Worm (Caenorhabditis elegans): ENCODE measurements around the gene F07C3.16.

The F07C3.16 gene

DNA sequence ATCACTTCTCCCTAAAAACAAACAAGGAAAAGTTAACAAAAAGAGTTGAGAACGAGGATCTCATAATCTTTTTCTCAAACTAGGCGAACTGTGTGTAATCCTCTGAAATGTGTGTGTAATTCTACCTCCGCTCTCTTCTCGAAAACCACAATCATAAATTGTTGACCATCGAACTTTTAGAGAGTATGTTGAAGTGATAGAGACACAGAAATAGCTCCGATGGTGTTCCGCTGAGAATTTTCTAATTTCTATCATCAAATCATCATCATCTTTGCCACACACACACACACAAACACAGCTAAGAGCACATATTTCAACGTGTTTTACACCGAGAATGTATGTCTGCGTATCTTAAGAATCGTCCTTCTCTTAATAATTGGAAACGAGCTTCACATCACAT is 38.2 kb upstream of the F07C3.16 start:
- TF ChIP-seq lin-32 (GFP tag; optimal IDR thresholded peaks at IDR 0.05) (no peak), blmp-1 (tag; optimal IDR thresholded peaks at IDR 0.05) (no peak), elt-3 (tag; optimal IDR thresholded peaks at IDR 0.05) (no peak), pha-4 (tag; optimal IDR thresholded peaks at IDR 0.05) (peak; percentile 12), unc-120 (tag; optimal IDR thresholded peaks at IDR 0.05; ENCODE audit: poor library complexity, severe bottlenecking) (peak; percentile 49), unc-62 (GFP tag; optimal IDR thresholded peaks at IDR 0.05) (peak; percentile 18), zip-8 (tag; optimal IDR thresholded peaks at IDR 0.05) (no peak), lsy-2 (tag; optimal IDR thresholded peaks at IDR 0.05) (no peak)

ce11 chrV:9293359-9293758 is 36.0 kb upstream of the F07C3.16 start:
- TF ChIP-seq sptf-1 (tag; optimal IDR thresholded peaks at IDR 0.05) (peak; percentile 61), bed-3 (GFP tag; optimal IDR thresholded peaks at IDR 0.05) (peak; percentile 6), mep-1 (tag; optimal IDR thresholded peaks at IDR 0.05) (no peak), tbx-8 (GFP tag; optimal IDR thresholded peaks at IDR 0.05) (no peak), nhr-12 (tag; optimal IDR thresholded peaks at IDR 0.05) (no peak), lin-32 (GFP tag; optimal IDR thresholded peaks at IDR 0.05) (no peak), nhr-2 (tag; optimal IDR thresholded peaks at IDR 0.05) (no peak), cnd-1 (tag; optimal IDR thresholded peaks at IDR 0.05) (peak; percentile 1), snpc-4 (tag; optimal IDR thresholded peaks at IDR 0.05) (no peak), zip-8 (tag; optimal IDR thresholded peaks at IDR 0.05) (no peak), hlh-1 (tag; optimal IDR thresholded peaks at IDR 0.05) (no peak), nhr-28 (tag; optimal IDR thresholded peaks at IDR 0.05) (no peak), unc-62 (GFP tag; optimal IDR thresholded peaks at IDR 0.05) (no peak), nhr-76 (tag; optimal IDR thresholded peaks at IDR 0.05) (no peak), M03D4.4 (tag; optimal IDR thresholded peaks at IDR 0.05) (peak; percentile 31), unc-120 (tag; optimal IDR thresholded peaks at IDR 0.05; ENCODE audit: poor library complexity, severe bottlenecking) (no peak), pha-4 (tag; optimal IDR thresholded peaks at IDR 0.05) (no peak), lsy-2 (tag; optimal IDR thresholded peaks at IDR 0.05) (no peak), flh-1 (GFP tag; optimal IDR thresholded peaks at IDR 0.05) (no peak), blmp-1 (tag; optimal IDR thresholded peaks at IDR 0.05) (no peak), ces-1 (GFP tag; optimal IDR thresholded peaks at IDR 0.05) (peak; percentile 59), nhr-237 (tag; optimal IDR thresholded peaks at IDR 0.05) (no peak), ceh-43 (GFP tag; optimal IDR thresholded peaks at IDR 0.05) (peak; percentile 24), lin-13 (tag; optimal IDR thresholded peaks at IDR 0.05) (no peak), mls-2 (tag; optimal IDR thresholded peaks at IDR 0.05) (peak; percentile 19), sem-2 (GFP tag; optimal IDR thresholded peaks at IDR 0.05) (no peak), ztf-11 (tag; optimal IDR thresholded peaks at IDR 0.05) (no peak), ham-2 (GFP tag; optimal IDR thresholded peaks at IDR 0.05) (no peak), ceh-83 (GFP tag; optimal IDR thresholded peaks at IDR 0.05) (peak; percentile 25), ceh-39 (tag; optimal IDR thresholded peaks at IDR 0.05) (no peak), drap-1 (GFP tag; optimal IDR thresholded peaks at IDR 0.05) (peak; percentile 29), mab-5 (tag; optimal IDR thresholded peaks at IDR 0.05) (no peak), unc-39 (tag; optimal IDR thresholded peaks at IDR 0.05) (no peak), elt-3 (tag; optimal IDR thresholded peaks at IDR 0.05) (no peak), elt-1 (tag; optimal IDR thresholded peaks at IDR 0.05; ENCODE audit: borderline replicate concordance, insufficient read depth) (no peak)

DNA sequence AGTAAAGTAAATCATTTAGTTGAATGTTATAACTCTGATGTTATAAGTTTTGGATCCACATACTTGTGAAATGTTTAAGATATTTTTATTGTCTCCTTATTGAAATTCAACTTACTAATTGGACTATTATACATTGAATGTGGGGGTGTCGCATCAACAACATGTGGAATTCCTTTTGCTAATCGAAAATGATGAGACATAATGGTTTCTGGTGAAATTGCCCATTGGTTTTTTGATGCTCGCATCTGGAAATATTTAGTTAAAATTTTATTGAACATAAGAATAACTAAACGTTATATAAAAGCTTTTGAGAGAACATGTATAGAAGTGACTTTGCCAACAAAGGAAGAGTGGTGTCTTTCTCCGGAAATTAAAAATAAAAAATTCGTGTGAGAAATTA is 34.6 kb upstream of the F07C3.16 start, which contains the start of gene ZK682.7:
TSS of gene ZK682.7 (minus strand) at position 247 of the 400 bp plus-strand sequence.
- TF ChIP-seq mab-5 (tag; optimal IDR thresholded peaks at IDR 0.05) (no peak), ceh-43 (GFP tag; optimal IDR thresholded peaks at IDR 0.05) (no peak), nhr-76 (tag; optimal IDR thresholded peaks at IDR 0.05) (no peak), nhr-28 (tag; optimal IDR thresholded peaks at IDR 0.05) (no peak), lin-13 (tag; optimal IDR thresholded peaks at IDR 0.05) (no peak), ces-1 (GFP tag; optimal IDR thresholded peaks at IDR 0.05) (no peak), elt-1 (tag; optimal IDR thresholded peaks at IDR 0.05; ENCODE audit: borderline replicate concordance, insufficient read depth) (no peak), sem-2 (GFP tag; optimal IDR thresholded peaks at IDR 0.05) (no peak), zip-8 (tag; optimal IDR thresholded peaks at IDR 0.05) (no peak), pha-4 (tag; optimal IDR thresholded peaks at IDR 0.05) (no peak), ztf-11 (tag; optimal IDR thresholded peaks at IDR 0.05) (no peak), unc-120 (tag; optimal IDR thresholded peaks at IDR 0.05; ENCODE audit: poor library complexity, severe bottlenecking) (no peak), mls-2 (tag; optimal IDR thresholded peaks at IDR 0.05) (no peak), M03D4.4 (tag; optimal IDR thresholded peaks at IDR 0.05) (no peak), ceh-39 (tag; optimal IDR thresholded peaks at IDR 0.05) (no peak), nhr-12 (tag; optimal IDR thresholded peaks at IDR 0.05) (no peak), unc-39 (tag; optimal IDR thresholded peaks at IDR 0.05) (no peak)

All from whole organism, mixed stage, embryonic.